Fruit fly (Drosophila melanogaster) whole organism, wandering third instar larva: ENCODE data around the gene Jhbp3.

Experiments used
- Abd-B ChIP-seq: fragments of >200 bp; optimal IDR thresholded peaks from 2 replicates; lab custom pipeline; 2017; ENCODE audit warnings: missing biosample characterization, missing genetic modification characterization
- Dif ChIP-seq: fragments of 200-275, 200-300 bp; sonication (Bioruptor generic); optimal IDR thresholded peaks from 2 replicates; lab custom pipeline; 2018; ENCODE audit warnings: missing biosample characterization, missing genetic modification characterization; ENCODE audit not compliant: partially characterized antibody
- GATAd ChIP-seq: sonication (Bioruptor generic); optimal IDR thresholded peaks from 2 replicates; lab custom pipeline; 2016; ENCODE audit warnings: missing biosample characterization, missing genetic modification characterization
- Hr83 ChIP-seq: fragments of 200-300 bp; sonication (Bioruptor generic); optimal IDR thresholded peaks from 2 replicates; lab custom pipeline; 2016; ENCODE audit warnings: missing biosample characterization, mild to moderate bottlenecking, missing genetic modification characterization, moderate library complexity; ENCODE audit not compliant: poor library complexity, severe bottlenecking
- Jra ChIP-seq: sonication (Bioruptor generic); optimal IDR thresholded peaks from 2 replicates; lab custom pipeline; 2016; ENCODE audit warnings: missing biosample characterization, missing genetic modification characterization
- Mio ChIP-seq: sonication (Bioruptor generic); optimal IDR thresholded peaks from 2 replicates; lab custom pipeline; 2016; ENCODE audit warnings: missing biosample characterization, missing genetic modification characterization
- fru ChIP-seq: fragments of 200-800 bp; sonication (Bioruptor generic); optimal IDR thresholded peaks from 3 replicates; lab custom pipeline; 2016; ENCODE audit warnings: missing biosample characterization, mild to moderate bottlenecking, missing genetic modification characterization
- jim ChIP-seq: fragments of 175-275, 200-325 bp; sonication (Bioruptor generic); optimal IDR thresholded peaks from 2 replicates; lab custom pipeline; 2016; ENCODE audit warnings: missing biosample characterization, mild to moderate bottlenecking, missing genetic modification characterization
- lola ChIP-seq: fragments of >200 bp; optimal IDR thresholded peaks from 2 replicates; lab custom pipeline; 2017; ENCODE audit warnings: missing biosample characterization, missing genetic modification characterization
- psq ChIP-seq: fragments of 200-800 bp; sonication (Bioruptor generic); optimal IDR thresholded peaks from 3 replicates; lab custom pipeline; 2017; ENCODE audit warnings: missing biosample characterization, mild to moderate bottlenecking, missing genetic modification characterization, moderate library complexity
- tai ChIP-seq: sonication (Bioruptor generic); optimal IDR thresholded peaks from 2 replicates; lab custom pipeline; 2016; ENCODE audit warnings: missing biosample characterization, missing genetic modification characterization

DNA sequence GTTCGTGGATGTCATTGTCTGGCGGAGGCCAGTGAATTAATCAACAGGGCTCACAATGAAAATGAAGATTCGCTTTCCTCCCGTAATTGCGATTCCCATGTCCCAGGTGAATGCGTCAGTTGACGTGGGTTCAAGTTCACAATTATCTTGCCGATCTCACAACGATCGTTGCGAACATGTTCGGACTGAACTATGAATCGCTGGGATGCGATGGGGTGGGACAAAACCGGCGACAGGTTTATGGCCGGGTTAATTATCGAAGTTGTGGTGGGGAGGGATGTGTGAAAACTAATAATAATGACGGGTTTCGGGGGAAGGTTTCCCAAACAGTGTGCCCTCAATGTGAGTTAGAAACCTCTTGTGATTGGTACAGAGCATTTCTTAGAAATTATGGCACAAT, 5.1 kb upstream of the Jhbp3 start:
- TF ChIP-seq psq (no peak), Dif (GFP tag; lab: Kevin White, UChicago) (no peak), Hr83 (GFP tag; lab: Kevin White, UChicago) (no peak), Mio (GFP tag; lab: Kevin White, UChicago) (no peak), jim (GFP tag; lab: Kevin White, UChicago) (no peak), fru (GFP tag; lab: Kevin White, UChicago) (no peak), tai (GFP tag; lab: Kevin White, UChicago) (no peak), lola (GFP tag; lab: Kevin White, UChicago) (no peak), Jra (GFP tag; lab: Kevin White, UChicago) (no peak), Abd-B (GFP tag; lab: Kevin White, UChicago) (no peak), GATAd (GFP tag; lab: Kevin White, UChicago) (no peak)
